Fruit fly (Drosophila melanogaster): Measurements from ENCODE around the gene mrt.

Gene mrt

DNA sequence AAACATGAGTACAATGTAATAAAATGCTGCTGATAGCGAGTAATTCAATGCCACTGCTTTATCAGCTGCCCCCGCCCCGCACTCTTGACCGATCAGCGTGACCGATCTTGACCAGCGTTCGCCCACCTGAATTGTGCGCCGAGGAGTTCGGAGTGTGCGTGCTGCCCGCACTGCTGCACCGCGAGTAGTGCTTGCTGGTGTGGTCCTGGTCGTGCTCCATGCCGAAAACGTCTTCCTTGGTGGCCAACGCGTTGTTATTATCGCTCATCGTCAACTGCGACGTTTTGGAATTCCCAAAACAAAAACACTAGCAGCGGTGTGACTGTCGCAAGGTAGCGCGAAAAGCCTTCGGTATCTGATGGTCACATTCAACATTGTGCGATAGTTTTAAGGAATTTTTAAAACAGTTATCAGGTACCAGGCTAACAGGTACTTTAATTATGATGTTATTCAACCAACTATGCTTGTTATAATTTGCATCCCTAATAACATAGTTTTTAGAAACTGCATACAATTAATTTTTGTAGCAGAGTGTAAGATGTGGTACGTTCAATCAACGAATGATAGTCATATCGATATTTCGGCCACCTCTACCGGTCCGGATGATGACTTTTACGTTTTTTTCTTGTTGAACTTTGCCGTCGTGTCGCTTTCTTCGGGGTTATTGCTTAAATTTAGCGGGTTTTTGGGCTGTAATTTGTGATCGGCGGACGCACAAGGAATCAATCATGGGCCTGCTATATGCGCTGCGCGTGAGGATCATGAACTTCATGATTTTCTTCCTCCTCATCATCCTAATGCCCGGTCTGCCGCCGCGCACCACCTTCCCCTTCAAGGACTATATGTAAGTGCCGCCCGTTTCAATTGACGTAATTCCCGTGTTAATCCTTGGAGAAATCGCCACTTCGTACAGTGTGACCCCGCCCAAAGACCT is 6.0 kb upstream of the mrt start, which contains the start of the genes bigmax and Hmu (continued):
- TF ChIP-seq Hr51 (GFP tag; optimal IDR thresholded peaks at IDR 0.05): peak; percentile 85 to 86
- TF ChIP-seq CG43689 (GFP tag; IDR thresholded peaks at IDR 0.05): peak; percentile 42; the same call in 1 of the 2 replicates
- TF ChIP-seq Gug (GFP tag; IDR thresholded peaks at IDR 0.05): peak; percentile 78
- peak; percentile 73 for TF ChIP-seq oc (tag; optimal IDR thresholded peaks at IDR 0.05)
- TF ChIP-seq MESR4 (GFP tag; optimal IDR thresholded peaks at IDR 0.05): peak; percentile 89
- TF ChIP-seq CG2889 (GFP tag; IDR thresholded peaks at IDR 0.05): peak; percentile 85
- peak; percentile 70 for TF ChIP-seq CG18262 (tag; optimal IDR thresholded peaks at IDR 0.05)
- TF ChIP-seq Hand (GFP tag; optimal IDR thresholded peaks at IDR 0.05): peak; percentile 17
- peak; percentile 82 for TF ChIP-seq CG13123 (GFP tag; optimal IDR thresholded peaks at IDR 0.05)
- peak; percentile 84 for TF ChIP-seq CG12942 (GFP tag; optimal IDR thresholded peaks at IDR 0.05)
- peak; percentile 94 for TF ChIP-seq sens (GFP tag)
- TF ChIP-seq Dek (tag; optimal IDR thresholded peaks at IDR 0.05): peak; percentile 78
- peak; percentile 72 for TF ChIP-seq ap (GFP tag; IDR thresholded peaks at IDR 0.05)
- peak in 1 of 2 experiments; percentile 60 for TF ChIP-seq crp (GFP tag; optimal IDR thresholded peaks at IDR 0.05)
- TF ChIP-seq Dad (GFP tag; optimal IDR thresholded peaks at IDR 0.05): peak; percentile 86
- peak; percentile 87 for TF ChIP-seq amos (GFP tag; IDR thresholded peaks at IDR 0.05; ENCODE audit: partially characterized antibody)
- TF ChIP-seq cas (GFP tag; IDR thresholded peaks at IDR 0.05): peak; percentile 71
- TF ChIP-seq tap (tag; optimal IDR thresholded peaks at IDR 0.05): peak; percentile 55
- peak; percentile 87 for TF ChIP-seq phol (tag; optimal IDR thresholded peaks at IDR 0.05)
- peak; percentile 97 for TF ChIP-seq CG13624 (GFP tag; optimal IDR thresholded peaks at IDR 0.05)
- peak; percentile 69 for TF ChIP-seq twi (tag; optimal IDR thresholded peaks at IDR 0.05)
- peak; percentile 79 for TF ChIP-seq klu (GFP tag; IDR thresholded peaks at IDR 0.05)
- TF ChIP-seq Hr3 (GFP tag; optimal IDR thresholded peaks at IDR 0.05): peak; percentile 84
- peak; percentile 92 for TF ChIP-seq CHES-1-like (GFP tag; optimal IDR thresholded peaks at IDR 0.05)
- TF ChIP-seq Side (GFP tag; optimal IDR thresholded peaks at IDR 0.05): peak; percentile 86
- peak; percentile 88 for TF ChIP-seq Hsf (GFP tag; optimal IDR thresholded peaks at IDR 0.05)
- peak; percentile 96 for TF ChIP-seq knrl (GFP tag; IDR thresholded peaks at IDR 0.05; ENCODE audit: partially characterized antibody)
- peak; percentile 75 for TF ChIP-seq tgo (GFP tag; IDR thresholded peaks at IDR 0.05)
- TF ChIP-seq CG17359 (tag; optimal IDR thresholded peaks at IDR 0.05): peak; percentile 81
- peak; percentile 76 for TF ChIP-seq CG3163 (GFP tag; optimal IDR thresholded peaks at IDR 0.05)
- TF ChIP-seq gro (GFP tag; optimal IDR thresholded peaks at IDR 0.05): peak; percentile 91
- peak; percentile 86 for TF ChIP-seq CG1647 (GFP tag; optimal IDR thresholded peaks at IDR 0.05)
- peak; percentile 64 for TF ChIP-seq CG12236 (GFP tag; optimal IDR thresholded peaks at IDR 0.05)
- peak; percentile 83 for TF ChIP-seq NC2β (GFP tag; optimal IDR thresholded peaks at IDR 0.05)
- peak; percentile 74 for TF ChIP-seq Meics (GFP tag; optimal IDR thresholded peaks at IDR 0.05)
- TF ChIP-seq ara (GFP tag; IDR thresholded peaks at IDR 0.05): peak; percentile 74
- peak; percentile 11 for TF ChIP-seq CG31365 (tag; optimal IDR thresholded peaks at IDR 0.05)
- peak; percentile 73 for TF ChIP-seq ewg (GFP tag; optimal IDR thresholded peaks at IDR 0.05)
- TF ChIP-seq CG8290 (GFP tag; optimal IDR thresholded peaks at IDR 0.05): peak; percentile 77
- TF ChIP-seq CG8290 (tag; optimal IDR thresholded peaks at IDR 0.05): peak in 1 of 2 experiments; percentile 93
- peak; percentile 81; the same call in 2 of the 3 replicates for TF ChIP-seq zen2 (GFP tag; IDR thresholded peaks at IDR 0.05; ENCODE audit: partially characterized antibody)
- peak; percentile 86 for TF ChIP-seq pnt (GFP tag; optimal IDR thresholded peaks at IDR 0.05)
- peak; percentile 86 for TF ChIP-seq dm (GFP tag; optimal IDR thresholded peaks at IDR 0.05)
- peak; percentile 32 for TF ChIP-seq CG3407 (GFP tag; optimal IDR thresholded peaks at IDR 0.05)
- peak; percentile 52 for TF ChIP-seq grn (GFP tag; optimal IDR thresholded peaks at IDR 0.05)
- peak; percentile 73 for TF ChIP-seq Mrtf (GFP tag; IDR thresholded peaks at IDR 0.05)
- peak; percentile 36 for TF ChIP-seq odd (GFP tag; optimal IDR thresholded peaks at IDR 0.05)
- TF ChIP-seq HLH54F (GFP tag; optimal IDR thresholded peaks at IDR 0.05): peak; percentile 87
- peak; percentile 74 for TF ChIP-seq B-H1 (GFP tag; IDR thresholded peaks at IDR 0.05)
